Fruit fly (Drosophila melanogaster) whole organism, embryonic: ENCODE results near the gene Tsf1.

ENCODE experiments used
- B-H1 ChIP-seq: fragments of 200-800 bp; sonication (Bioruptor generic); IDR thresholded peaks from 3 replicates; pipeline ENCODE4 v1.3.6; 2022; ENCODE audit warnings: missing biosample characterization, missing genetic modification characterization
- Bdp1 ChIP-seq: fragments of 200-800 bp; sonication (Bioruptor generic); optimal IDR thresholded peaks from 3 replicates; lab custom pipeline; 2016; ENCODE audit warnings: missing biosample characterization, missing genetic modification characterization
- CG1024 ChIP-seq: fragments of 200-800 bp; sonication (Bioruptor generic); IDR thresholded peaks from 2 replicates; pipeline ENCODE4 v1.3.6; 2022; ENCODE audit warnings: missing biosample characterization, missing genetic modification characterization
- CG11247 ChIP-seq: fragments of 200-800 bp; sonication (Bioruptor generic); IDR thresholded peaks from 2 replicates; pipeline ENCODE4 v1.3.6; 2022; ENCODE audit warnings: missing biosample characterization, missing genetic modification characterization
- CG11560 ChIP-seq: fragments of 200-800 bp; sonication (Bioruptor generic); IDR thresholded peaks from 3 replicates; pipeline ENCODE4 v1.3.6; 2022; ENCODE audit warnings: missing biosample characterization, missing genetic modification characterization
- CG11723 ChIP-seq: fragments of 200-800 bp; sonication (Bioruptor generic); optimal IDR thresholded peaks from 2 replicates; lab custom pipeline; 2017; ENCODE audit warnings: missing biosample characterization, mild to moderate bottlenecking, missing genetic modification characterization
- CG15011 ChIP-seq: fragments of 200-800 bp; sonication (Bioruptor generic); optimal IDR thresholded peaks from 3 replicates; lab custom pipeline; 2018; ENCODE audit warnings: missing biosample characterization, mild to moderate bottlenecking, missing genetic modification characterization
- CG1603 ChIP-seq: fragments of 200-800 bp; sonication (Bioruptor generic); optimal IDR thresholded peaks from 2 replicates; lab custom pipeline; 2019; ENCODE audit warnings: missing biosample characterization, mild to moderate bottlenecking, missing genetic modification characterization, moderate library complexity
- CG17328 ChIP-seq: fragments of 200-800 bp; sonication (Bioruptor generic); IDR thresholded peaks from 2 replicates; pipeline ENCODE4 v1.3.6; 2022; ENCODE audit warnings: missing biosample characterization, missing genetic modification characterization
- CG17802 ChIP-seq: fragments of 200-800 bp; sonication (Bioruptor generic); optimal IDR thresholded peaks from 2 replicates; lab custom pipeline; 2018; ENCODE audit warnings: missing biosample characterization, mild to moderate bottlenecking, missing genetic modification characterization, moderate library complexity
- CG18262 ChIP-seq: fragments of 200-800 bp; optimal IDR thresholded peaks from 3 replicates; lab custom pipeline; 2019; ENCODE audit warnings: missing biosample characterization, mild to moderate bottlenecking, missing genetic modification characterization, moderate library complexity
- CG2202 ChIP-seq: fragments of 200-800 bp; sonication (Bioruptor generic); optimal IDR thresholded peaks from 2 replicates; lab custom pipeline; 2018; ENCODE audit warnings: missing biosample characterization, mild to moderate bottlenecking, missing genetic modification characterization
- CG2875 ChIP-seq: fragments of 200-800 bp; sonication (Bioruptor generic); optimal IDR thresholded peaks from 2 replicates; lab custom pipeline; 2017; ENCODE audit warnings: missing biosample characterization, mild to moderate bottlenecking, missing genetic modification characterization, missing genetic modification reagents
- CG34224 ChIP-seq: fragments of 200-800 bp; sonication (Bioruptor generic); IDR thresholded peaks from 3 replicates; pipeline ENCODE4 v1.3.6; 2022; ENCODE audit warnings: missing biosample characterization, missing genetic modification characterization; ENCODE audit not compliant: partially characterized antibody
- CG3995 ChIP-seq: fragments of 200-800 bp; sonication (Bioruptor generic); optimal IDR thresholded peaks from 3 replicates; lab custom pipeline; 2016; ENCODE audit warnings: missing biosample characterization, missing genetic modification characterization
- CG4282 ChIP-seq: fragments of 200-800 bp; sonication (Bioruptor generic); optimal IDR thresholded peaks from 2 replicates; lab custom pipeline; 2016; ENCODE audit warnings: missing biosample characterization, missing genetic modification characterization
- CG5245 ChIP-seq: fragments of 200-800 bp; sonication (Bioruptor generic); optimal IDR thresholded peaks from 3 replicates; lab custom pipeline; 2016; ENCODE audit warnings: missing biosample characterization, missing genetic modification characterization
- CG5953 ChIP-seq: fragments of 200-800 bp; sonication (Bioruptor generic); IDR thresholded peaks from 2 replicates; pipeline ENCODE4 v1.3.6; 2022; ENCODE audit warnings: missing biosample characterization, missing genetic modification characterization
- CG7271 ChIP-seq: fragments of 200-800 bp; sonication (Bioruptor generic); optimal IDR thresholded peaks from 2 replicates; lab custom pipeline; 2018; ENCODE audit warnings: missing biosample characterization, mild to moderate bottlenecking, missing genetic modification characterization, moderate library complexity
- CG7839 ChIP-seq: fragments of 200-800 bp; sonication (Bioruptor generic); optimal IDR thresholded peaks from 3 replicates; lab custom pipeline; 2018; ENCODE audit warnings: missing biosample characterization, mild to moderate bottlenecking, missing genetic modification characterization, moderate library complexity
- CG8290 ChIP-seq, 3 experiments: fragments of 200-800 bp; sonication (Bioruptor generic); optimal IDR thresholded peaks; 2 replicates each; lab custom pipeline; 2016 to 2019; ENCODE audit warnings: missing biosample characterization in 3 of 3, missing genetic modification characterization in 3 of 3, mild to moderate bottlenecking in 2 of 3, moderate library complexity in 1 of 3
- CkIIα-i1 ChIP-seq: fragments of 200-800 bp; sonication (Bioruptor generic); IDR thresholded peaks from 2 replicates; pipeline ENCODE4 v1.3.6; 2022; ENCODE audit warnings: missing biosample characterization, missing genetic modification characterization
- D ChIP-seq, 2 experiments: fragments of 200-800 bp in 1 of 2; fragments of >200 bp in 1 of 2; sonication (Bioruptor generic) in 1 of 2; optimal IDR thresholded peaks; 2 replicates in 1 of 2; 3 replicates in 1 of 2; lab custom pipeline; 2017; ENCODE audit warnings: mild to moderate bottlenecking in 1 of 2, missing biosample characterization in 1 of 2, missing genetic modification characterization in 1 of 2, missing genetic modification reagents in 1 of 2
- Dek ChIP-seq: fragments of 200-800 bp; sonication (Bioruptor generic); optimal IDR thresholded peaks from 3 replicates; lab custom pipeline; 2019; ENCODE audit warnings: missing biosample characterization, mild to moderate bottlenecking, missing genetic modification characterization, moderate library complexity
- HmgD ChIP-seq: fragments of 200-800 bp; sonication (Bioruptor generic); optimal IDR thresholded peaks from 3 replicates; lab custom pipeline; 2016; ENCODE audit warnings: missing biosample characterization, missing genetic modification characterization
- NFAT ChIP-seq: fragments of 200-800 bp; sonication (Bioruptor generic); IDR thresholded peaks from 2 replicates; pipeline ENCODE4 v1.3.6; 2022; ENCODE audit warnings: missing biosample characterization, missing genetic modification characterization
- Ravus ChIP-seq: fragments of 200-800 bp; sonication (Bioruptor generic); IDR thresholded peaks from 2 replicates; pipeline ENCODE4 v1.3.6; 2022; ENCODE audit warnings: missing biosample characterization, missing genetic modification characterization
- Rx ChIP-seq: fragments of 200-800 bp; sonication (Bioruptor generic); IDR thresholded peaks from 2 replicates; pipeline ENCODE4 v1.3.6; 2022; ENCODE audit warnings: missing biosample characterization, missing genetic modification characterization
- Stat92E ChIP-seq, 3 experiments: fragments of >200 bp in 2 of 3; fragments of 200-800 bp in 1 of 3; sonication (Bioruptor generic) in 1 of 3; optimal IDR thresholded peaks; 2 replicates each; lab custom pipeline; 2017 to 2019; ENCODE audit warnings: missing biosample characterization in 3 of 3, missing genetic modification characterization in 3 of 3, mild to moderate bottlenecking in 1 of 3, moderate library complexity in 1 of 3
- YL-1 ChIP-seq: fragments of 200-800 bp; sonication (Bioruptor generic); optimal IDR thresholded peaks from 3 replicates; lab custom pipeline; 2017; ENCODE audit warnings: missing biosample characterization, mild to moderate bottlenecking, missing genetic modification characterization
- ab ChIP-seq: fragments of 200-800 bp; sonication (Bioruptor generic); optimal IDR thresholded peaks from 2 replicates; lab custom pipeline; 2016; ENCODE audit warnings: missing biosample characterization, missing genetic modification characterization
- ato ChIP-seq: fragments of 200-800 bp; sonication (Bioruptor generic); IDR thresholded peaks from 2 replicates; pipeline ENCODE4 v1.3.6; 2022; ENCODE audit warnings: missing biosample characterization, missing genetic modification characterization; ENCODE audit not compliant: partially characterized antibody
- crol ChIP-seq: fragments of 200-800 bp; sonication (Bioruptor generic); IDR thresholded peaks from 2 replicates; pipeline ENCODE4 v1.3.6; 2022; ENCODE audit warnings: missing biosample characterization, missing genetic modification characterization
- gcm2 ChIP-seq: fragments of 200-800 bp; sonication (Bioruptor generic); optimal IDR thresholded peaks from 2 replicates; lab custom pipeline; 2016; ENCODE audit warnings: missing biosample characterization, missing genetic modification characterization
- knrl ChIP-seq: fragments of 200-800 bp; sonication (Bioruptor generic); IDR thresholded peaks from 3 replicates; pipeline ENCODE4 v1.3.6; 2022; ENCODE audit warnings: missing biosample characterization, missing genetic modification characterization; ENCODE audit not compliant: partially characterized antibody
- lab ChIP-seq: fragments of 200-800 bp; sonication (Bioruptor generic); optimal IDR thresholded peaks from 3 replicates; lab custom pipeline; 2017; ENCODE audit warnings: missing biosample characterization, missing genetic modification characterization, mild to moderate bottlenecking, moderate library complexity, missing genetic modification reagents
- lilli ChIP-seq: fragments of 200-800 bp; sonication (Bioruptor generic); optimal IDR thresholded peaks from 3 replicates; lab custom pipeline; 2016; ENCODE audit warnings: missing biosample characterization, missing genetic modification characterization
- mld ChIP-seq: fragments of 200-800 bp; sonication (Bioruptor generic); IDR thresholded peaks from 3 replicates; pipeline ENCODE4 v1.3.6; 2022; ENCODE audit warnings: missing biosample characterization, missing genetic modification characterization; ENCODE audit not compliant: partially characterized antibody
- nerfin-2 ChIP-seq: fragments of 200-800 bp; sonication (Bioruptor generic); IDR thresholded peaks from 2 replicates; pipeline ENCODE4 v1.3.6; 2022; ENCODE audit warnings: missing biosample characterization, missing genetic modification characterization; ENCODE audit not compliant: partially characterized antibody
- pita ChIP-seq: fragments of 200-800 bp; sonication (Bioruptor generic); optimal IDR thresholded peaks from 2 replicates; lab custom pipeline; 2017; ENCODE audit warnings: missing biosample characterization, mild to moderate bottlenecking, missing genetic modification characterization
- row ChIP-seq: fragments of 200-800 bp; sonication (Bioruptor generic); IDR thresholded peaks from 3 replicates; pipeline ENCODE4 v1.3.6; 2022; ENCODE audit warnings: missing biosample characterization, missing genetic modification characterization
- sc ChIP-seq, 3 experiments: fragments of >200 bp in 2 of 3; fragments of 200-800 bp in 1 of 3; sonication (Bioruptor generic) in 1 of 3; optimal IDR thresholded peaks; 2 replicates in 2 of 3; 3 replicates in 1 of 3; lab custom pipeline; 2017; ENCODE audit warnings: mild to moderate bottlenecking in 1 of 3, missing biosample characterization in 1 of 3, missing genetic modification characterization in 1 of 3, missing genetic modification reagents in 1 of 3
- scrt ChIP-seq: fragments of 200-800 bp; sonication (Bioruptor generic); optimal IDR thresholded peaks from 2 replicates; lab custom pipeline; 2018; ENCODE audit warnings: missing biosample characterization, mild to moderate bottlenecking, missing genetic modification characterization, moderate library complexity
- sr ChIP-seq: fragments of 200-800 bp; sonication (Bioruptor generic); IDR thresholded peaks from 3 replicates; pipeline ENCODE4 v1.3.6; 2022; ENCODE audit warnings: missing biosample characterization, missing genetic modification characterization
- stwl ChIP-seq: fragments of 200-800 bp; sonication (Bioruptor generic); optimal IDR thresholded peaks from 3 replicates; lab custom pipeline; 2018; ENCODE audit warnings: missing biosample characterization, mild to moderate bottlenecking, missing genetic modification characterization, moderate library complexity
- tin ChIP-seq: fragments of 200-800 bp; sonication (Bioruptor generic); optimal IDR thresholded peaks from 3 replicates; lab custom pipeline; 2016; ENCODE audit warnings: missing biosample characterization, missing genetic modification characterization
- vfl ChIP-seq: fragments of 200-800 bp; sonication (Bioruptor generic); optimal IDR thresholded peaks from 2 replicates; lab custom pipeline; 2016; ENCODE audit warnings: missing biosample characterization, missing genetic modification characterization
- wek ChIP-seq: fragments of 200-800 bp; sonication (Bioruptor generic); optimal IDR thresholded peaks from 3 replicates; lab custom pipeline; 2018; ENCODE audit warnings: missing biosample characterization, mild to moderate bottlenecking, missing genetic modification characterization, moderate library complexity
- zf30C ChIP-seq: fragments of 200-800 bp; sonication (Bioruptor generic); optimal IDR thresholded peaks from 3 replicates; lab custom pipeline; 2018; ENCODE audit warnings: missing biosample characterization, mild to moderate bottlenecking, missing genetic modification characterization

Gene Tsf1

DNA sequence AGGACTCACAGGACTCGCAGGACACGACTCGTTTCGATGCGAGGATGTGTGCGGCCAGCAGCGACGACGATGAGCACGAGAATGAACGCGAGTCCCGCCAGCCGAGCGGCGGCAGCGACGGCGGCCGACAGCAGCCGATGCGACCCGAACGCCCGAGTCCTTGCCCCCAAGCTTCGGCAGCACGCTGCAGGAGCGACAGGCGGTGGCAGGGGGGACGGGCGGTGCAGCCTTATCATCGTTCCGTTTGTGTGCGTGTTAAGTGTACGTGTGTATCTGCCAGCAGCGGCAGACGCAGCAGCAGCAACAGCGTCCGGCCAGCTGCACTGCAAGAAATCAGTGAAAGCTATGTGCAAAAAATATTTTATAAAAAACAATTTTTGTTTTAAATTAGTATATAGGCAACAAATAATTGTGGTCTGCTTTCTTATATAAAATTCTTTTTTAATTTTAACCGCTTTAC lies 30.7 kb upstream of the Tsf1 start, which contains the start of gene kairos (continued):
- TF ChIP-seq wek (GFP tag; lab: Kevin White, UChicago) = no peak
- no peak for TF ChIP-seq Stat92E (GFP tag; optimal IDR thresholded peaks at IDR 0.05; lab: Kevin White, UChicago)
- no peak for TF ChIP-seq CG15011 (GFP tag; lab: Kevin White, UChicago)
- TF ChIP-seq CG2202 (tag; lab: Kevin White, UChicago) = no peak
- TF ChIP-seq CG18262 (tag; lab: Kevin White, UChicago) = peak; percentile 8
- TF ChIP-seq stwl = no peak
- no peak for TF ChIP-seq YL-1 (GFP tag; lab: Kevin White, UChicago)
- TF ChIP-seq mld = no peak
- no peak for TF ChIP-seq CG5245 (GFP tag; lab: Kevin White, UChicago)
- TF ChIP-seq scrt (GFP tag; lab: Kevin White, UChicago) = peak; percentile 67
- TF ChIP-seq CG1024 = peak; percentile 26; the same call in 1 of the 2 replicates
- no peak for TF ChIP-seq CG11723 (GFP tag; lab: Kevin White, UChicago)
- TF ChIP-seq ab (GFP tag; lab: Kevin White, UChicago) = no peak
- peak; percentile 37 for TF ChIP-seq CG7839 (tag; lab: Kevin White, UChicago)
- TF ChIP-seq Ravus = no peak
- no peak for TF ChIP-seq knrl
- no peak for TF ChIP-seq pita (GFP tag; lab: Kevin White, UChicago)
- TF ChIP-seq sr (GFP tag; lab: Robert Waterston, UW) = no peak
- TF ChIP-seq CG8290 (GFP tag; optimal IDR thresholded peaks at IDR 0.05; lab: Kevin White, UChicago) = no peak
- TF ChIP-seq CG8290 (tag; optimal IDR thresholded peaks at IDR 0.05; lab: Kevin White, UChicago) = peak in 1 of 2 experiments; percentile 32
- TF ChIP-seq CG4282 = no peak
- no peak for TF ChIP-seq CG34224
- TF ChIP-seq CG5953 (GFP tag; lab: Robert Waterston, UW) = no peak
- no peak for TF ChIP-seq HmgD (GFP tag; lab: Kevin White, UChicago)
- TF ChIP-seq CG1603 (tag; lab: Kevin White, UChicago) = no peak
- no peak for TF ChIP-seq CG17802
- TF ChIP-seq CG17328 (GFP tag; lab: Robert Waterston, UW) = 0 out of 2 replicates have a peak, but pooled peaks have one; percentile 28
- TF ChIP-seq Dek = no peak
- no peak for TF ChIP-seq D (optimal IDR thresholded peaks at IDR 0.05; lab: Kevin White, UChicago)
- TF ChIP-seq D (GFP tag; optimal IDR thresholded peaks at IDR 0.05; lab: Kevin White, UChicago) = no peak
- no peak for TF ChIP-seq CG11560 (tag; lab: Robert Waterston, UW)
- no peak for TF ChIP-seq lilli (GFP tag; lab: Kevin White, UChicago)
- TF ChIP-seq ato (GFP tag; lab: Robert Waterston, UW) = no peak
- TF ChIP-seq NFAT (GFP tag; lab: Robert Waterston, UW) = no peak
- TF ChIP-seq crol = peak; percentile 69
- TF ChIP-seq gcm2 (GFP tag; lab: Kevin White, UChicago) = no peak
- no peak for TF ChIP-seq vfl
- no peak for TF ChIP-seq nerfin-2 (GFP tag; lab: Robert Waterston, UW)
- TF ChIP-seq lab = peak; percentile 28
- TF ChIP-seq zf30C (GFP tag; lab: Kevin White, UChicago) = no peak
- no peak for TF ChIP-seq CkIIα-i1 (GFP tag; lab: Robert Waterston, UW)
- no peak for TF ChIP-seq CG2875 (GFP tag; lab: Kevin White, UChicago)
- TF ChIP-seq CG11247 = no peak
- no peak for TF ChIP-seq sc (optimal IDR thresholded peaks at IDR 0.05; lab: Kevin White, UChicago)
- TF ChIP-seq sc (GFP tag; optimal IDR thresholded peaks at IDR 0.05; lab: Kevin White, UChicago) = no peak
- TF ChIP-seq Rx (GFP tag; lab: Robert Waterston, UW) = peak; percentile 30; the same call in 1 of the 2 replicates
- TF ChIP-seq Bdp1 (GFP tag; lab: Kevin White, UChicago) = no peak
- no peak; the same call in 2 of the 3 replicates for TF ChIP-seq row (GFP tag; lab: Robert Waterston, UW)
- no peak for TF ChIP-seq CG3995 (GFP tag; lab: Kevin White, UChicago)
- TF ChIP-seq CG7271 = no peak
- no peak for TF ChIP-seq tin
- no peak for TF ChIP-seq B-H1
